Worm (Caenorhabditis elegans) whole organism, L4 larva: Measurements from ENCODE around the gene nhr-161.

Source experiments
- F26F4.8 ChIP-seq: fragments of 200-800 bp; sonication (Bioruptor generic); conservative IDR thresholded peaks from 2 replicates; pipeline ENCODE4 v1.3.6; 2022; ENCODE audit warnings: missing genetic modification characterization, missing compliant biosample characterization
- F44E2.7 ChIP-seq: fragments of 200-800 bp; sonication (Bioruptor generic); IDR thresholded peaks from 2 replicates; pipeline ENCODE4 v2.1.2; 2022; ENCODE audit warnings: missing genetic modification characterization, missing compliant biosample characterization
- F49E8.2 ChIP-seq: sonication (generic microtip); optimal IDR thresholded peaks from 2 replicates; lab custom pipeline; 2016; ENCODE audit warnings: missing compliant biosample characterization, mild to moderate bottlenecking, missing genetic modification characterization, borderline replicate concordance
- T20F7.1 ChIP-seq: fragments of 200-800 bp; sonication (Bioruptor generic); optimal IDR thresholded peaks from 2 replicates; lab custom pipeline; 2018; ENCODE audit warnings: mild to moderate bottlenecking, missing genetic modification characterization, missing compliant biosample characterization
- Y105C5A.15 ChIP-seq: fragments of 200-800 bp; sonication (Bioruptor generic); IDR thresholded peaks from 2 replicates; pipeline ENCODE4 v1.3.6; 2022; ENCODE audit warnings: missing genetic modification characterization, missing compliant biosample characterization
- Y48G9A.11 ChIP-seq: fragments of 200-800 bp; sonication (Bioruptor generic); IDR thresholded peaks from 2 replicates; pipeline ENCODE4 v1.3.6; 2022; ENCODE audit warnings: missing genetic modification reagents, missing genetic modification characterization, missing compliant biosample characterization
- ZK337.2 ChIP-seq: fragments of 200-800 bp; sonication (Bioruptor generic); IDR thresholded peaks from 2 replicates; pipeline ENCODE4 v1.3.6; 2022; ENCODE audit warnings: missing genetic modification reagents, missing genetic modification characterization, missing compliant biosample characterization
- aha-1 ChIP-seq: fragments of 150-350 bp; peaks from one replicate; lab custom pipeline; 2014; ENCODE audit warnings: missing biosample characterization, missing genetic modification characterization
- ceh-20 ChIP-seq: fragments of 200-800 bp; sonication (Bioruptor generic); IDR thresholded peaks from 2 replicates; pipeline ENCODE4 v1.3.6; 2022; ENCODE audit warnings: missing genetic modification reagents, missing genetic modification characterization, missing compliant biosample characterization
- ceh-28 ChIP-seq: fragments of 150-350 bp; optimal IDR thresholded peaks from 2 replicates; lab custom pipeline; 2014; ENCODE audit warnings: missing biosample characterization, missing genetic modification reagents, missing genetic modification characterization
- ceh-32 ChIP-seq: sonication (generic microtip); optimal IDR thresholded peaks from 2 replicates; lab custom pipeline; 2016; ENCODE audit warnings: mild to moderate bottlenecking, missing genetic modification characterization, missing compliant biosample characterization; ENCODE audit not compliant: poor library complexity
- ceh-62 ChIP-seq: sonication (generic microtip); optimal IDR thresholded peaks from 2 replicates; lab custom pipeline; 2017; ENCODE audit warnings: missing biosample characterization, missing genetic modification characterization
- ceh-82 ChIP-seq: sonication (generic microtip); optimal IDR thresholded peaks from 2 replicates; lab custom pipeline; 2017; ENCODE audit warnings: missing biosample characterization, missing genetic modification characterization
- cey-2 ChIP-seq: sonication (generic microtip); optimal IDR thresholded peaks from 3 replicates; lab custom pipeline; 2017; ENCODE audit warnings: missing genetic modification characterization, mild to moderate bottlenecking, missing compliant biosample characterization, antibody characterized with exemption, borderline replicate concordance; ENCODE audit not compliant: insufficient read depth
- ctbp-1 ChIP-seq: fragments of 200-800 bp; sonication (Bioruptor generic); IDR thresholded peaks from 2 replicates; pipeline ENCODE4 v1.3.6; 2022; ENCODE audit warnings: missing genetic modification reagents, missing genetic modification characterization, missing compliant biosample characterization
- daf-12 ChIP-seq: fragments of 150-350 bp; optimal IDR thresholded peaks from 2 replicates; lab custom pipeline; 2014; ENCODE audit warnings: missing biosample characterization, missing genetic modification reagents, missing genetic modification characterization
- daf-16 ChIP-seq, 3 experiments: sonication (generic microtip); optimal IDR thresholded peaks; 2 replicates each; lab custom pipeline; 2016 to 2017; ENCODE audit warnings: missing genetic modification characterization in 3 of 3, missing genetic modification reagents in 3 of 3, mild to moderate bottlenecking in 2 of 3, missing compliant biosample characterization in 2 of 3, missing biosample characterization in 1 of 3, moderate library complexity in 1 of 3
- daf-8 ChIP-seq: fragments of 200-800 bp; sonication (Bioruptor generic); IDR thresholded peaks from 2 replicates; pipeline ENCODE4 v1.3.6; 2022; ENCODE audit warnings: missing genetic modification characterization, missing compliant biosample characterization
- dmd-6 ChIP-seq: fragments of 200-800 bp; sonication (Bioruptor generic); IDR thresholded peaks from 2 replicates; pipeline ENCODE4 v1.3.6; 2022; ENCODE audit warnings: missing genetic modification reagents, missing genetic modification characterization, missing compliant biosample characterization
- dve-1 ChIP-seq: sonication (generic microtip); optimal IDR thresholded peaks from 2 replicates; lab custom pipeline; 2017; ENCODE audit warnings: antibody characterized with exemption, mild to moderate bottlenecking, missing genetic modification characterization, missing compliant biosample characterization; ENCODE audit not compliant: insufficient read depth
- egl-27 ChIP-seq: sonication (generic microtip); optimal IDR thresholded peaks from 3 replicates; lab custom pipeline; 2017; ENCODE audit warnings: missing biosample characterization, missing genetic modification reagents, missing genetic modification characterization
- gei-8 ChIP-seq: fragments of 200-800 bp; sonication (Bioruptor generic); optimal IDR thresholded peaks from 2 replicates; lab custom pipeline; 2018; ENCODE audit warnings: mild to moderate bottlenecking, missing genetic modification characterization, missing compliant biosample characterization
- hif-1 ChIP-seq, 2 experiments: sonication (generic microtip); optimal IDR thresholded peaks; 2 replicates each; lab custom pipeline; 2016 to 2017; ENCODE audit warnings: missing compliant biosample characterization in 2 of 2, missing genetic modification characterization in 2 of 2, missing genetic modification reagents in 2 of 2, missing genotype in 2 of 2, mild to moderate bottlenecking in 1 of 2
- hlh-11 ChIP-seq: fragments of 200-800 bp; sonication (Bioruptor generic); optimal IDR thresholded peaks from 2 replicates; lab custom pipeline; 2018; ENCODE audit warnings: mild to moderate bottlenecking, missing genetic modification characterization, missing compliant biosample characterization
- hlh-30 ChIP-seq: sonication (generic microtip); optimal IDR thresholded peaks from 2 replicates; lab custom pipeline; 2017; ENCODE audit warnings: antibody characterized with exemption, mild to moderate bottlenecking, missing genetic modification characterization, missing compliant biosample characterization; ENCODE audit not compliant: insufficient read depth
- lsy-2 ChIP-seq, 2 experiments: fragments of 150-350 bp in 1 of 2; sonication (generic microtip) in 1 of 2; optimal IDR thresholded peaks; 2 replicates each; lab custom pipeline; 2014 to 2017; ENCODE audit warnings: missing biosample characterization in 2 of 2, missing genetic modification characterization in 2 of 2
- madf-5 ChIP-seq, 2 experiments: fragments of 200-800 bp; sonication (Bioruptor generic); IDR thresholded peaks; 2 replicates each; pipeline ENCODE4 v1.3.6; 2022; ENCODE audit warnings: missing compliant biosample characterization in 2 of 2, missing genetic modification characterization in 2 of 2
- mep-1 ChIP-seq: fragments of 150-350 bp; sonication (generic microtip); optimal IDR thresholded peaks from 3 replicates; lab custom pipeline; 2014; ENCODE audit warnings: missing biosample characterization, missing genetic modification characterization
- mxl-2 ChIP-seq: fragments of 200-800 bp; sonication (Bioruptor generic); conservative IDR thresholded peaks from 2 replicates; pipeline ENCODE4 v1.3.6; 2022; ENCODE audit warnings: missing genetic modification reagents, missing genetic modification characterization, missing compliant biosample characterization
- mxl-3 ChIP-seq: fragments of 200-800 bp; sonication (Bioruptor generic); optimal IDR thresholded peaks from 2 replicates; lab custom pipeline; 2018; ENCODE audit warnings: mild to moderate bottlenecking, missing genetic modification characterization, missing compliant biosample characterization
- nhr-11 ChIP-seq: fragments of 150-350 bp; optimal IDR thresholded peaks from 2 replicates; lab custom pipeline; 2014; ENCODE audit warnings: missing biosample characterization, missing genetic modification characterization
- nhr-237 ChIP-seq: sonication (generic microtip); optimal IDR thresholded peaks from 2 replicates; lab custom pipeline; 2017; ENCODE audit warnings: missing biosample characterization, missing genetic modification characterization
- nhr-28 ChIP-seq: fragments of 150-350 bp; optimal IDR thresholded peaks from 2 replicates; lab custom pipeline; 2014; ENCODE audit warnings: missing biosample characterization, missing genetic modification characterization
- nhr-6 ChIP-seq: fragments of 150-350 bp; optimal IDR thresholded peaks from 2 replicates; lab custom pipeline; 2014; ENCODE audit warnings: missing biosample characterization, missing genetic modification characterization
- nhr-77 ChIP-seq: fragments of 150-350 bp; optimal IDR thresholded peaks from 2 replicates; lab custom pipeline; 2014; ENCODE audit warnings: missing biosample characterization, missing genetic modification characterization
- php-3 ChIP-seq: fragments of 200-800 bp; sonication (Bioruptor generic); IDR thresholded peaks from 2 replicates; pipeline ENCODE4 v1.3.6; 2022; ENCODE audit warnings: missing genetic modification reagents, missing genetic modification characterization, missing compliant biosample characterization
- pqm-1 ChIP-seq: sonication (generic microtip); optimal IDR thresholded peaks from 2 replicates; lab custom pipeline; 2017; ENCODE audit warnings: missing biosample characterization, missing genetic modification characterization
- saeg-2 ChIP-seq: fragments of 200-800 bp; sonication (Bioruptor generic); IDR thresholded peaks from 2 replicates; pipeline ENCODE4 v1.3.6; 2022; ENCODE audit warnings: missing genetic modification reagents, missing genetic modification characterization, missing compliant biosample characterization
- tag-97 ChIP-seq: fragments of 200-800 bp; sonication (Bioruptor generic); IDR thresholded peaks from 2 replicates; pipeline ENCODE4 v1.3.6; 2022; ENCODE audit warnings: missing genetic modification characterization, missing compliant biosample characterization
- zip-2 ChIP-seq: fragments of 150-350 bp; optimal IDR thresholded peaks from 2 replicates; lab custom pipeline; 2014; ENCODE audit warnings: missing biosample characterization, missing genetic modification characterization
- ztf-11 ChIP-seq: fragments of 150-350 bp; optimal IDR thresholded peaks from 2 replicates; lab custom pipeline; 2014; ENCODE audit warnings: missing biosample characterization, missing genetic modification characterization

The nhr-161 gene

ce11 chrV:6998303-6998884 is 15.7 kb upstream of the nhr-161 start, which contains the start of gene nhr-42 (continued):
- TF ChIP-seq F49E8.2 (tag; lab: Kevin White, UChicago) (no peak), ceh-20 (GFP tag; lab: Robert Waterston, UW) (no peak), nhr-28 (tag; lab: Kevin White, UChicago) (peak; percentile 79), F44E2.7 (GFP tag; lab: Robert Waterston, UW) (no peak), ceh-32 (tag; lab: Kevin White, UChicago) (no peak), pqm-1 (peak; percentile 22), cey-2 (no peak), nhr-11 (tag; lab: Kevin White, UChicago) (no peak), ctbp-1 (GFP tag; lab: Robert Waterston, UW) (no peak), ceh-62 (tag; lab: Kevin White, UChicago) (no peak), ceh-82 (tag; lab: Kevin White, UChicago) (no peak), nhr-237 (tag; lab: Kevin White, UChicago) (no peak), F26F4.8 (GFP tag; lab: Robert Waterston, UW) (no peak), mep-1 (tag; lab: Kevin White, UChicago) (peak; percentile 20), mxl-2 (no peak), egl-27 (tag; lab: Kevin White, UChicago) (no peak), daf-16 (GFP tag; optimal IDR thresholded peaks at IDR 0.05; lab: Kevin White, UChicago) (no peak), daf-16 (tag; optimal IDR thresholded peaks at IDR 0.05; lab: Kevin White, UChicago) (peak; percentile 51), aha-1 (tag; lab: Kevin White, UChicago) (peak; percentile 73), mxl-3 (GFP tag; lab: Kevin White, UChicago) (peak; percentile 38), daf-8 (no peak), hlh-30 (tag; lab: Kevin White, UChicago) (peak; percentile 39), daf-12 (tag; lab: Kevin White, UChicago) (no peak), nhr-77 (no peak), hif-1 (tag; optimal IDR thresholded peaks at IDR 0.05; lab: Kevin White, UChicago) (peak in 1 of 2 experiments; percentile 57)

ce11 chrV:6997041-6997552 is 14.4 kb upstream of the nhr-161 start, which contains the start of gene nhr-107:
Gene nhr-107, minus strand, starts transcription at chrV:6997091.
- TF ChIP-seq dve-1 (tag; lab: Kevin White, UChicago) (peak; percentile 24), dmd-6 (GFP tag; lab: Robert Waterston, UW) (peak; percentile 13), ztf-11 (tag; lab: Kevin White, UChicago) (no peak), egl-27 (tag; lab: Kevin White, UChicago) (no peak), php-3 (GFP tag; lab: Robert Waterston, UW) (peak; percentile 18; the same call in 1 of the 2 replicates), Y105C5A.15 (GFP tag; lab: Robert Waterston, UW) (no peak), daf-16 (GFP tag; optimal IDR thresholded peaks at IDR 0.05; lab: Kevin White, UChicago) (no peak), daf-16 (tag; optimal IDR thresholded peaks at IDR 0.05; lab: Kevin White, UChicago) (peak; percentile 78), nhr-11 (tag; lab: Kevin White, UChicago) (no peak), Y48G9A.11 (GFP tag; lab: Robert Waterston, UW) (no peak), mep-1 (tag; lab: Kevin White, UChicago) (no peak), nhr-28 (tag; lab: Kevin White, UChicago) (peak; percentile 96), tag-97 (GFP tag; lab: Robert Waterston, UW) (no peak), saeg-2 (GFP tag; lab: Robert Waterston, UW) (no peak), zip-2 (no peak), ceh-28 (tag; lab: Kevin White, UChicago) (no peak), ZK337.2 (GFP tag; lab: Robert Waterston, UW) (no peak), nhr-6 (tag; lab: Kevin White, UChicago) (no peak), hlh-11 (tag; lab: Kevin White, UChicago) (no peak), madf-5 (GFP tag; IDR thresholded peaks at IDR 0.05; lab: Robert Waterston, UW) (no peak), T20F7.1 (GFP tag; lab: Kevin White, UChicago) (no peak), gei-8 (GFP tag; lab: Kevin White, UChicago) (no peak), lsy-2 (tag; optimal IDR thresholded peaks at IDR 0.05; lab: Kevin White, UChicago) (peak in 1 of 2 experiments; percentile 19)
